Worm (Caenorhabditis elegans): ENCODE measurements around the gene T24H7.9.

DNA sequence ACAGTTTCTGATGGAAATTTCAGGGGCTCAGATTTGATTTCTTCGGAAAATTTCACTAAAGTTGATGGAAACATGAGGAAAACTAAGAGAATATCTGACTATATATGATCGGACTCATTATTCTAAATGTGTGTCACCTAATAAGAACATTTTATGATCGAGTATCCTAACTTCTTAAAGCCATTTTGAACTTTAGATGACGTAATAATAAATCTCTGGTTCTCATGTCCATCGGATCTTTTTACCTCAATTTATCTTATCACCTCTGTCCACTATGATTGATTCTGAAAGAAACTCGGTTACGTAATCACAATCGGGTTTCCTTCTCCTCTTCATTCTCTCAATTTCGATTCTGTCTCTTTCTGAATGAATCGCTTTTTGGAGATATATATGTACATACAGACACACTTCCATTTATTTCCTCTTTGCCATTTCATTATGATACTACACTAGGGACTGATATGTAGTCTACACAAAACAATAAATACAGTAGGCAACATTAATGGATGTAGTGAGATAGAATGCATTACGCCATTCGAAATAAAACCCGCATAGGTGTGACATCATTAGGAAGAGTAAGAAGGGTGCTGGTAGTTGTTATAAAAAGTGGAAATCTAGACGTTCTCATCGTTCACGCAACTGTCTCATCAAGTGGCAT is 22.0 kb upstream of the T24H7.9 start:
- TF ChIP-seq pes-1 (GFP tag; IDR thresholded peaks at IDR 0.05) (no peak), flt-1 (GFP tag; IDR thresholded peaks at IDR 0.05) (no peak), aly-1 (tag; optimal IDR thresholded peaks at IDR 0.05) (no peak), hnd-1 (tag; optimal IDR thresholded peaks at IDR 0.05) (no peak), ama-1 (optimal IDR thresholded peaks at IDR 0.05) (no peak), tbx-37 (GFP tag; conservative IDR thresholded peaks at IDR 0.05) (no peak), sea-1 (GFP tag; conservative IDR thresholded peaks at IDR 0.05) (no peak), tra-4 (tag; optimal IDR thresholded peaks at IDR 0.05) (no peak), ceh-13 (GFP tag; optimal IDR thresholded peaks at IDR 0.05) (no peak)

Measured in whole organism, early embryonic.